Worm (Caenorhabditis elegans) whole organism, mixed stage, embryonic: ENCODE measurements around the gene F42A9.7.

Source experiments
- M03D4.4 ChIP-seq: sonication (generic microtip); optimal IDR thresholded peaks from 2 replicates; lab custom pipeline; 2017; ENCODE audit warnings: mild to moderate bottlenecking, missing genetic modification characterization, missing compliant biosample characterization
- bed-3 ChIP-seq: fragments of 200-800 bp; sonication (Bioruptor generic); optimal IDR thresholded peaks from 3 replicates; lab custom pipeline; 2018; ENCODE audit warnings: mild to moderate bottlenecking, missing genetic modification characterization, moderate library complexity, missing compliant biosample characterization
- ceh-39 ChIP-seq: fragments of 150-350 bp; optimal IDR thresholded peaks from 2 replicates; lab custom pipeline; 2014; ENCODE audit warnings: missing biosample characterization, missing genetic modification characterization
- ceh-43 ChIP-seq: fragments of 200-800 bp; sonication (Bioruptor generic); optimal IDR thresholded peaks from 2 replicates; lab custom pipeline; 2018; ENCODE audit warnings: mild to moderate bottlenecking, missing genetic modification characterization, moderate library complexity, missing compliant biosample characterization
- ceh-83 ChIP-seq: fragments of 200-800 bp; sonication (Bioruptor generic); optimal IDR thresholded peaks from 2 replicates; lab custom pipeline; 2018; ENCODE audit warnings: mild to moderate bottlenecking, missing genetic modification characterization, missing compliant biosample characterization
- ces-1 ChIP-seq: fragments of 150-350 bp; optimal IDR thresholded peaks from 2 replicates; lab custom pipeline; 2014; ENCODE audit warnings: missing biosample characterization, missing genetic modification reagents, missing genetic modification characterization
- cnd-1 ChIP-seq: fragments of 200-800 bp; sonication (Bioruptor generic); optimal IDR thresholded peaks from 2 replicates; lab custom pipeline; 2018; ENCODE audit warnings: mild to moderate bottlenecking, missing genetic modification characterization, missing compliant biosample characterization
- drap-1 ChIP-seq: fragments of 200-800 bp; sonication (Bioruptor generic); optimal IDR thresholded peaks from 3 replicates; lab custom pipeline; 2018; ENCODE audit warnings: mild to moderate bottlenecking, missing genetic modification characterization, missing compliant biosample characterization
- elt-1 ChIP-seq: sonication (generic microtip); optimal IDR thresholded peaks from 2 replicates; lab custom pipeline; 2017; ENCODE audit warnings: missing genetic modification characterization, mild to moderate bottlenecking, missing compliant biosample characterization, antibody characterized with exemption, moderate library complexity, borderline replicate concordance; ENCODE audit not compliant: insufficient read depth
- elt-3 ChIP-seq: fragments of 150-350 bp; optimal IDR thresholded peaks from 2 replicates; lab custom pipeline; 2014; ENCODE audit warnings: missing biosample characterization, missing genetic modification characterization
- hlh-1 ChIP-seq: fragments of 150-350 bp; optimal IDR thresholded peaks from 2 replicates; lab custom pipeline; 2014; ENCODE audit warnings: missing biosample characterization, missing genetic modification reagents, missing genetic modification characterization
- lin-13 ChIP-seq: fragments of 150-350 bp; optimal IDR thresholded peaks from 2 replicates; lab custom pipeline; 2014; ENCODE audit warnings: missing biosample characterization, missing genetic modification characterization
- lsy-2 ChIP-seq: fragments of 150-350 bp; optimal IDR thresholded peaks from 2 replicates; lab custom pipeline; 2014; ENCODE audit warnings: missing biosample characterization, missing genetic modification characterization
- mep-1 ChIP-seq: fragments of 150-350 bp; optimal IDR thresholded peaks from 2 replicates; lab custom pipeline; 2017; ENCODE audit warnings: missing biosample characterization, missing genetic modification reagents, missing genetic modification characterization, inconsistent platforms
- mls-2 ChIP-seq: sonication (generic microtip); optimal IDR thresholded peaks from 2 replicates; lab custom pipeline; 2016; ENCODE audit warnings: mild to moderate bottlenecking, missing genetic modification characterization, moderate library complexity, missing compliant biosample characterization
- nhr-12 ChIP-seq: fragments of 150-350 bp; optimal IDR thresholded peaks from 2 replicates; lab custom pipeline; 2014; ENCODE audit warnings: missing biosample characterization, missing genetic modification characterization
- nhr-2 ChIP-seq: fragments of 150-350 bp; optimal IDR thresholded peaks from 2 replicates; lab custom pipeline; 2014; ENCODE audit warnings: missing biosample characterization, missing genetic modification characterization
- nhr-237 ChIP-seq: fragments of 150-350 bp; optimal IDR thresholded peaks from 2 replicates; lab custom pipeline; 2014; ENCODE audit warnings: missing biosample characterization, missing genetic modification characterization
- nhr-28 ChIP-seq: fragments of 150-350 bp; optimal IDR thresholded peaks from 2 replicates; lab custom pipeline; 2014; ENCODE audit warnings: missing biosample characterization, missing genetic modification characterization
- nhr-76 ChIP-seq: sonication (generic microtip); optimal IDR thresholded peaks from 2 replicates; lab custom pipeline; 2017; ENCODE audit warnings: missing biosample characterization, missing genetic modification characterization
- pha-4 ChIP-seq: fragments of 150-350 bp; optimal IDR thresholded peaks from 2 replicates; lab custom pipeline; 2018; ENCODE audit warnings: missing biosample characterization, missing genetic modification reagents, missing genetic modification characterization
- sem-2 ChIP-seq: fragments of 200-800 bp; sonication (Bioruptor generic); optimal IDR thresholded peaks from 2 replicates; lab custom pipeline; 2018; ENCODE audit warnings: mild to moderate bottlenecking, missing genetic modification characterization, missing compliant biosample characterization
- sptf-1 ChIP-seq: sonication (generic microtip); optimal IDR thresholded peaks from 2 replicates; lab custom pipeline; 2017; ENCODE audit warnings: mild to moderate bottlenecking, missing genetic modification characterization, moderate library complexity, missing compliant biosample characterization
- tbx-8 ChIP-seq: fragments of 200-800 bp; sonication (Bioruptor generic); optimal IDR thresholded peaks from 2 replicates; lab custom pipeline; 2018; ENCODE audit warnings: mild to moderate bottlenecking, missing genetic modification characterization, moderate library complexity, missing compliant biosample characterization
- unc-120 ChIP-seq: sonication (generic microtip); optimal IDR thresholded peaks from 2 replicates; lab custom pipeline; 2017; ENCODE audit warnings: missing genetic modification characterization, missing compliant biosample characterization; ENCODE audit not compliant: poor library complexity, severe bottlenecking
- unc-39 ChIP-seq: fragments of 150-350 bp; optimal IDR thresholded peaks from 2 replicates; lab custom pipeline; 2014; ENCODE audit warnings: missing biosample characterization, missing genetic modification characterization
- unc-62 ChIP-seq: fragments of 150-350 bp; optimal IDR thresholded peaks from 2 replicates; lab custom pipeline; 2014; ENCODE audit warnings: missing biosample characterization, missing genetic modification reagents, missing genetic modification characterization
- zip-8 ChIP-seq: fragments of 150-350 bp; optimal IDR thresholded peaks from 2 replicates; lab custom pipeline; 2014; ENCODE audit warnings: missing biosample characterization, missing genetic modification characterization
- ztf-11 ChIP-seq: fragments of 150-350 bp; optimal IDR thresholded peaks from 2 replicates; lab custom pipeline; 2014; ENCODE audit warnings: missing biosample characterization, missing genetic modification characterization

The F42A9.7 gene

DNA sequence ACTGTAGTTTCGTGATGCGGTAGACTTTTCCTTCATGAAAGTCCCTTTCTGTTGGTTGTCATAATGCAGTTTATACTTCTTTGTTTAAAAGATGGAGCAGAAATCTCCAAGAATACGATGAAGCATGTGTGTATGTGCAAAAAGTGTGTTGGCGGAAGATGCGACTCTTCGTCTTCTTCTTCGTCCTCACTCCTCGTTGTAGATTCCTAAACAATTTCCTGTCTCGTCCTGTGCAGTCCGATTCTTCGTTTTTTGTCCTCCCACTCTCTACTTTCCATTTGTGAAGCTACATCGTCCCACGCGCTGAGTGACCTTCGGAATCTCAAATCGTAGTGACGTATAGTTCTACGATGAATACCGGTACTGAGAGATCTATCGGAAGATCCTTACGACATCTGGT is 11.3 kb upstream of the F42A9.7 start:
- TF ChIP-seq elt-1 (no peak), nhr-28 (tag; lab: Kevin White, UChicago) (no peak), lin-13 (tag; lab: Kevin White, UChicago) (no peak), cnd-1 (tag; lab: Kevin White, UChicago) (no peak), nhr-237 (tag; lab: Kevin White, UChicago) (no peak), nhr-2 (no peak), hlh-1 (no peak), ceh-83 (GFP tag; lab: Kevin White, UChicago) (no peak), pha-4 (tag; lab: Kevin White, UChicago) (no peak), tbx-8 (GFP tag; lab: Kevin White, UChicago) (no peak), lsy-2 (tag; lab: Kevin White, UChicago) (no peak), ces-1 (GFP tag; lab: Kevin White, UChicago) (no peak), nhr-12 (tag; lab: Kevin White, UChicago) (no peak), elt-3 (tag; lab: Kevin White, UChicago) (no peak), zip-8 (tag; lab: Kevin White, UChicago) (no peak)

DNA sequence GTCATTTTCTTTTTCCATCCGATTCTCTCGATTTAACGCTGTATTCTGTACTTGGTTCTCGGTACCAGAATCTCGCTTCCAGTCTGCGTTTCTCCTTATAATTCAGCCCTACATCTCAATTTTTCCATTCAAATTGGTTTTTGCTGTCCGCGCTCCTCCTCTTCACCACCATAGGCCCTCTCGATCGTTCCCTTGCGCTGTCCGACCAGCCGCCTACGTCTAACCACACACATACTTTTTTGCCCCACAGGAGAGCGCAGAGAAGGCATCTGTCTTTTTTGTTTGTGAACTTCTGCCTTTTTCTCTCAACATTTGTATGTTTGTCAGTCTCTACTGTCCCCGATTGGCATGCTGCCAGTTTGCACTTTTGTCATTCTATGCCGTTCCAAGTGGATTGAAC is 10.4 kb upstream of the F42A9.7 start, which contains the start of gene F42A9.11:
Gene F42A9.11, plus strand, starts transcription at position 310 of the 400 bp plus-strand sequence.
- TF ChIP-seq hlh-1 (peak; percentile 6), mls-2 (tag; lab: Kevin White, UChicago) (no peak)
- TF ChIP-seq, all 35 proteins: peak for 1

DNA sequence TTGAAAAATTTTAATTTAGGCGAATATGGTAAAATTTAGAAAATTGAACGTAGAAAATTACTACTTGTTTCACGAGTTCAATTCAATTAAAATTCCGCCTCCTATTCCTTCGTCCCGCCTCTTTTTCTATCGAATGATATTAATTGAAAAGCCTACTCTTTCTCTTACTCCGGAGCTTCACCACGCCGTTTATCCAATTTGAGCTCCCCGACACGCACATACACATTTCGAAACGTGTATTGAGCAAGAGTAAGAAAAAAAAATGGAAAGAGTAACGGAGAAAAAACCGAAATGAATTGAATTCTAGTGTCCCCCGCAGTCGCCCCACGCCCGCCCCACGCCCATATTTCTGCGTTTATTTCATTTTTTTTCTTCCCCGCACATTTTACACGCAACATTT is 9.3 kb upstream of the F42A9.7 start:
- TF ChIP-seq mls-2 (tag; lab: Kevin White, UChicago), result no peak
- TF ChIP-seq ces-1 (GFP tag; lab: Kevin White, UChicago), result peak; percentile 78
- TF ChIP-seq, all 35 proteins: peak for 1

DNA sequence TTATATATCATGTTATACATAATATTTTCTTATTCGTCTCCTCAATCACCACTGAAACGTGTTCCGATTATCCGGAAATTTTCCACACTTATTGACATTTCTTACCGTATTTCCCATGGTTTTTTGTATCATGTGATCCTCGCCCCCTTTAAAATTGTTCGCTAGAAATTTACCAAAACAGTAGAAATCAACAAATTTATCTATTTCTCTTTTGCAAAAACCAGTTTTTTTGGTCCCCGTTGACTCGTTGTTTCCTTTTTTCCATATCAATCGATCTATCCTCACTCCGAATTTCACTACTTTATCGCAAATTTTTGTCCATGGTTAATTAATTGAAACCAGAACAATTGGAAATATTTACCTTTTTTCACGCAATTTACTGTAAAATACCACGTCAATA is 8.8 kb upstream of the F42A9.7 start:
- no peak for TF ChIP-seq ceh-39 (tag; lab: Kevin White, UChicago)
- TF ChIP-seq cnd-1 (tag; lab: Kevin White, UChicago), result no peak
- no peak for TF ChIP-seq sem-2
- no peak for TF ChIP-seq nhr-2
- TF ChIP-seq mep-1 (tag; lab: Kevin White, UChicago), result no peak
- no peak for TF ChIP-seq drap-1 (GFP tag; lab: Kevin White, UChicago)
- TF ChIP-seq zip-8 (tag; lab: Kevin White, UChicago), result no peak
- no peak for TF ChIP-seq unc-120 (tag; lab: Kevin White, UChicago)
- no peak for TF ChIP-seq bed-3 (GFP tag; lab: Kevin White, UChicago)
- TF ChIP-seq ceh-83 (GFP tag; lab: Kevin White, UChicago), result no peak
- TF ChIP-seq lin-13 (tag; lab: Kevin White, UChicago), result no peak
- no peak for TF ChIP-seq unc-39 (tag; lab: Kevin White, UChicago)
- TF ChIP-seq ztf-11, result no peak
- TF ChIP-seq elt-1, result no peak
- TF ChIP-seq ces-1 (GFP tag; lab: Kevin White, UChicago), result no peak
- TF ChIP-seq ceh-43, result no peak
- TF ChIP-seq nhr-76 (tag; lab: Kevin White, UChicago), result no peak
- no peak for TF ChIP-seq mls-2 (tag; lab: Kevin White, UChicago)

DNA sequence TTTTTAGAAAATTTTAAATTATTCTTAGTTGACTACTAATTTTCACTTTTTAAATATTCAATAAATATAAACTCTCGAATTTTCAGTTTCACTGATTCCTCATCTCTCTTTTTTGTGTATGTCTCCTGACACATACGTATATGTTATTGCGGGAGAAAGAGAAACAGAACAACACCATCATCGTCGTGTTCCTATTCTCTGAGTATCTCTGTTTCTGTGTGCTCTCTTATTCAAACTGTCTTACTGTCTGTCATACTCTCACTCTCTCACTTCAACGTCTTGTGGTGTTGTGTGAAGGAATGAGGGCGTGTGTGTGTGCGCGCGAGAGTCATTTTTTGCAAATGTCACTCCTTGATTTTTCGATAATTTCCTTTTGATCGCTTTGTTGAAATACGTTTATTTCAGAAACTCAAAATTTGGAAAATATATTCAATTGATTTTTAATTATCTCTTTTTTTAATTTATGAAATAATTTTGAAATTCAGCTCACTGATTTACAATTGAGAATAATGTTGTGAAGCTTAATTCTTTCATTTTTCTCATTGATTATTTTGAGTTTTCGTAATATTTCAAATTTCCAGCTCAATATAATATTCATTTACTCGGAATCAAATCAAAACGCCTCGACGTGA is 3.3 kb upstream of the F42A9.7 start, which contains the start of gene lin-49:
Gene lin-49, plus strand, starts transcription at position 582 of the 632 bp plus-strand sequence.
- TF ChIP-seq pha-4 (tag; lab: Kevin White, UChicago) (peak; percentile 46), sptf-1 (tag; lab: Kevin White, UChicago) (no peak), elt-1 (no peak), hlh-1 (no peak), nhr-12 (tag; lab: Kevin White, UChicago) (no peak), ceh-39 (tag; lab: Kevin White, UChicago) (peak; percentile 17), ztf-11 (no peak), nhr-237 (tag; lab: Kevin White, UChicago) (no peak), unc-62 (GFP tag; lab: Kevin White, UChicago) (no peak), M03D4.4 (tag; lab: Kevin White, UChicago) (no peak), ceh-83 (GFP tag; lab: Kevin White, UChicago) (no peak), mep-1 (tag; lab: Kevin White, UChicago) (peak; percentile 34), zip-8 (tag; lab: Kevin White, UChicago) (no peak), ces-1 (GFP tag; lab: Kevin White, UChicago) (peak; percentile 49), bed-3 (GFP tag; lab: Kevin White, UChicago) (no peak), tbx-8 (GFP tag; lab: Kevin White, UChicago) (no peak), cnd-1 (tag; lab: Kevin White, UChicago) (no peak), unc-39 (tag; lab: Kevin White, UChicago) (no peak), ceh-43 (no peak), mls-2 (tag; lab: Kevin White, UChicago) (no peak), elt-3 (tag; lab: Kevin White, UChicago) (no peak)
